Worm (Caenorhabditis elegans) whole organism, L2 larva: ENCODE results near the gene Y37E11AR.7.

Source experiments
- C34F6.9 ChIP-seq: fragments of 150-350 bp; optimal IDR thresholded peaks from 2 replicates; lab custom pipeline; 2014; ENCODE audit warnings: missing biosample characterization, missing genetic modification characterization
- F13H6.1 ChIP-seq: sonication (generic microtip); optimal IDR thresholded peaks from 2 replicates; lab custom pipeline; 2016; ENCODE audit warnings: missing genetic modification characterization, missing compliant biosample characterization
- R02D3.7 ChIP-seq: fragments of 150-350 bp; optimal IDR thresholded peaks from 2 replicates; lab custom pipeline; 2014; ENCODE audit warnings: missing biosample characterization, missing genetic modification characterization
- Y55F3AM.14 ChIP-seq: fragments of 200-800 bp; sonication (Bioruptor generic); optimal IDR thresholded peaks from 2 replicates; lab custom pipeline; 2018; ENCODE audit warnings: mild to moderate bottlenecking, missing genetic modification characterization, missing compliant biosample characterization
- ZK546.5 ChIP-seq: sonication (generic microtip); optimal IDR thresholded peaks from 2 replicates; lab custom pipeline; 2017; ENCODE audit warnings: missing biosample characterization, missing genetic modification characterization
- alr-1 ChIP-seq: fragments of 150-350 bp; optimal IDR thresholded peaks from 2 replicates; lab custom pipeline; 2014; ENCODE audit warnings: missing biosample characterization, missing genetic modification characterization
- aly-2 ChIP-seq: fragments of 150-350 bp; optimal IDR thresholded peaks from 2 replicates; lab custom pipeline; 2014; ENCODE audit warnings: missing biosample characterization, missing genetic modification characterization
- ama-1 ChIP-seq: fragments of 150-350 bp; optimal IDR thresholded peaks from 2 replicates; lab custom pipeline; 2018; ENCODE audit warnings: inconsistent platforms
- blmp-1 ChIP-seq: sonication (generic microtip); optimal IDR thresholded peaks from 2 replicates; lab custom pipeline; 2017; ENCODE audit warnings: missing genetic modification characterization, mild to moderate bottlenecking, missing compliant biosample characterization, antibody characterized with exemption, moderate library complexity; ENCODE audit not compliant: insufficient read depth
- ceh-16 ChIP-seq: fragments of 150-350 bp; optimal IDR thresholded peaks from 2 replicates; lab custom pipeline; 2014; ENCODE audit warnings: missing biosample characterization, missing genetic modification characterization
- ceh-82 ChIP-seq: fragments of 150-350 bp; optimal IDR thresholded peaks from 2 replicates; lab custom pipeline; 2014; ENCODE audit warnings: missing biosample characterization, missing genetic modification characterization
- crh-2 ChIP-seq: sonication (generic microtip); optimal IDR thresholded peaks from 2 replicates; lab custom pipeline; 2017; ENCODE audit warnings: missing biosample characterization, missing genetic modification characterization
- dmd-4 ChIP-seq: sonication (generic microtip); optimal IDR thresholded peaks from 2 replicates; lab custom pipeline; 2017; ENCODE audit warnings: missing biosample characterization, missing genetic modification characterization
- egl-27 ChIP-seq: sonication (generic microtip); optimal IDR thresholded peaks from 3 replicates; lab custom pipeline; 2017; ENCODE audit warnings: missing biosample characterization, missing genetic modification reagents, missing genetic modification characterization
- elt-1 ChIP-seq: fragments of 150-350 bp; optimal IDR thresholded peaks from 2 replicates; lab custom pipeline; 2014; ENCODE audit warnings: missing biosample characterization, missing genetic modification characterization
- elt-3 ChIP-seq: sonication (generic microtip); optimal IDR thresholded peaks from 2 replicates; lab custom pipeline; 2017; ENCODE audit warnings: missing biosample characterization, missing genetic modification characterization
- fos-1 ChIP-seq: fragments of 150-350 bp; optimal IDR thresholded peaks from 2 replicates; lab custom pipeline; 2014; ENCODE audit warnings: missing biosample characterization, missing genetic modification characterization
- gmeb-1 ChIP-seq: fragments of 150-350 bp; optimal IDR thresholded peaks from 2 replicates; lab custom pipeline; 2014; ENCODE audit warnings: missing biosample characterization, missing genetic modification characterization
- lin-11 ChIP-seq: fragments of 150-350 bp; sonication (generic microtip); optimal IDR thresholded peaks from 2 replicates; lab custom pipeline; 2014; ENCODE audit warnings: missing biosample characterization, missing genetic modification characterization, inconsistent platforms, mixed read lengths
- lin-13 ChIP-seq: fragments of 150-350 bp; optimal IDR thresholded peaks from 2 replicates; lab custom pipeline; 2014; ENCODE audit warnings: missing biosample characterization, missing genetic modification reagents, missing genetic modification characterization
- lin-39 ChIP-seq: fragments of 150-350 bp; optimal IDR thresholded peaks from 2 replicates; lab custom pipeline; 2014; ENCODE audit warnings: missing biosample characterization, missing genetic modification reagents, missing genetic modification characterization
- lsy-2 ChIP-seq, 2 experiments: fragments of 150-350 bp in 1 of 2; sonication (generic microtip) in 1 of 2; optimal IDR thresholded peaks; 2 replicates each; lab custom pipeline; 2014 to 2017; ENCODE audit warnings: missing biosample characterization in 2 of 2, missing genetic modification characterization in 2 of 2
- mab-5 ChIP-seq: fragments of 150-350 bp; optimal IDR thresholded peaks from 2 replicates; lab custom pipeline; 2014; ENCODE audit warnings: missing biosample characterization, missing genetic modification characterization
- mbf-1 ChIP-seq: sonication (generic microtip); optimal IDR thresholded peaks from 2 replicates; lab custom pipeline; 2017; ENCODE audit warnings: missing biosample characterization, missing genetic modification characterization
- mdl-1 ChIP-seq, 2 experiments: fragments of 150-350 bp in 1 of 2; sonication (generic microtip) in 1 of 2; optimal IDR thresholded peaks; 2 replicates each; lab custom pipeline; 2017; ENCODE audit warnings: missing biosample characterization in 2 of 2, missing genetic modification characterization in 2 of 2
- nhr-10 ChIP-seq: sonication (generic microtip); optimal IDR thresholded peaks from 2 replicates; lab custom pipeline; 2017; ENCODE audit warnings: missing biosample characterization, missing genetic modification characterization
- nhr-11 ChIP-seq: fragments of 150-350 bp; optimal IDR thresholded peaks from 2 replicates; lab custom pipeline; 2014; ENCODE audit warnings: missing biosample characterization, missing genetic modification characterization
- nhr-12 ChIP-seq: fragments of 150-350 bp; optimal IDR thresholded peaks from 2 replicates; lab custom pipeline; 2014; ENCODE audit warnings: missing biosample characterization, missing genetic modification characterization
- nhr-129 ChIP-seq: fragments of 150-350 bp; optimal IDR thresholded peaks from 2 replicates; lab custom pipeline; 2014; ENCODE audit warnings: missing biosample characterization, missing genetic modification characterization
- nhr-21 ChIP-seq: fragments of 150-350 bp; optimal IDR thresholded peaks from 2 replicates; lab custom pipeline; 2014; ENCODE audit warnings: missing biosample characterization, missing genetic modification characterization
- nhr-23 ChIP-seq: fragments of 150-350 bp; optimal IDR thresholded peaks from 2 replicates; lab custom pipeline; 2014; ENCODE audit warnings: missing biosample characterization, missing genetic modification reagents, missing genetic modification characterization
- nhr-237 ChIP-seq: fragments of 150-350 bp; optimal IDR thresholded peaks from 2 replicates; lab custom pipeline; 2014; ENCODE audit warnings: missing biosample characterization, missing genetic modification characterization
- nhr-25 ChIP-seq: fragments of 150-350 bp; sonication (generic microtip); optimal IDR thresholded peaks from 3 replicates; lab custom pipeline; 2014; ENCODE audit warnings: missing biosample characterization, missing genetic modification characterization
- nhr-6 ChIP-seq: fragments of 150-350 bp; optimal IDR thresholded peaks from 2 replicates; lab custom pipeline; 2014; ENCODE audit warnings: missing biosample characterization, missing genetic modification characterization
- nhr-77 ChIP-seq: fragments of 150-350 bp; optimal IDR thresholded peaks from 2 replicates; lab custom pipeline; 2014; ENCODE audit warnings: missing biosample characterization, missing genetic modification characterization
- peb-1 ChIP-seq: fragments of 150-350 bp; optimal IDR thresholded peaks from 2 replicates; lab custom pipeline; 2014; ENCODE audit warnings: missing biosample characterization, missing genetic modification characterization
- sem-4 ChIP-seq: fragments of 150-350 bp; optimal IDR thresholded peaks from 2 replicates; lab custom pipeline; 2014; ENCODE audit warnings: missing biosample characterization, missing genetic modification reagents, missing genetic modification characterization
- skn-1 ChIP-seq: sonication (generic microtip); optimal IDR thresholded peaks from 2 replicates; lab custom pipeline; 2017; ENCODE audit warnings: missing biosample characterization, missing genetic modification characterization
- sma-3 ChIP-seq: sonication (generic microtip); optimal IDR thresholded peaks from 2 replicates; lab custom pipeline; 2016; ENCODE audit warnings: missing genetic modification reagents, missing genetic modification characterization, missing compliant biosample characterization
- sma-9 ChIP-seq, 2 experiments: fragments of 150-350 bp in 1 of 2; sonication (generic microtip) in 1 of 2; optimal IDR thresholded peaks; 2 replicates each; lab custom pipeline; 2014 to 2016; ENCODE audit warnings: missing genetic modification characterization in 2 of 2, mild to moderate bottlenecking in 1 of 2, missing biosample characterization in 1 of 2, missing compliant biosample characterization in 1 of 2, missing genetic modification reagents in 1 of 2, moderate library complexity in 1 of 2
- snpc-4 ChIP-seq: fragments of 150-350 bp; optimal IDR thresholded peaks from 2 replicates; lab custom pipeline; 2014; ENCODE audit warnings: missing biosample characterization, missing genetic modification characterization
- unc-39 ChIP-seq: fragments of 150-350 bp; optimal IDR thresholded peaks from 2 replicates; lab custom pipeline; 2014; ENCODE audit warnings: missing biosample characterization, missing genetic modification characterization
- unc-55 ChIP-seq: fragments of 150-350 bp; sonication (generic microtip); optimal IDR thresholded peaks from 3 replicates; lab custom pipeline; 2014; ENCODE audit warnings: missing biosample characterization, missing genetic modification reagents, missing genetic modification characterization
- unc-62 ChIP-seq: fragments of 150-350 bp; optimal IDR thresholded peaks from 2 replicates; lab custom pipeline; 2014; ENCODE audit warnings: missing biosample characterization, missing genetic modification reagents, missing genetic modification characterization
- zag-1 ChIP-seq: fragments of 150-350 bp; optimal IDR thresholded peaks from 2 replicates; lab custom pipeline; 2014; ENCODE audit warnings: missing biosample characterization, missing genetic modification characterization
- ztf-1 ChIP-seq: fragments of 200-800 bp; sonication (Bioruptor generic); conservative IDR thresholded peaks from 2 replicates; pipeline ENCODE4 v1.3.6; 2022; ENCODE audit warnings: missing genetic modification characterization, missing compliant biosample characterization
- ztf-11 ChIP-seq: sonication (generic microtip); optimal IDR thresholded peaks from 2 replicates; lab custom pipeline; 2017; ENCODE audit warnings: missing biosample characterization, missing genetic modification characterization
- ztf-4 ChIP-seq: fragments of 150-350 bp; optimal IDR thresholded peaks from 2 replicates; lab custom pipeline; 2014; ENCODE audit warnings: missing biosample characterization, missing genetic modification characterization

Gene Y37E11AR.7

ce11 chrIV:3755355-3755754 lies at the start of gene Y37E11AR.7:
Gene Y37E11AR.7 (minus strand): TSS chrIV:3755455.
- TF ChIP-seq skn-1 (tag; lab: Kevin White, UChicago) (no peak), ceh-16 (tag; lab: Kevin White, UChicago) (no peak), sma-9 (GFP tag; optimal IDR thresholded peaks at IDR 0.05; lab: Kevin White, UChicago) (no peak), sma-9 (tag; optimal IDR thresholded peaks at IDR 0.05; lab: Kevin White, UChicago) (no peak), C34F6.9 (tag; lab: Kevin White, UChicago) (no peak), ceh-82 (no peak)

- TF ChIP-seq crh-2 (tag; lab: Kevin White, UChicago) (peak; percentile 48), alr-1 (tag; lab: Kevin White, UChicago) (no peak), skn-1 (tag; lab: Kevin White, UChicago) (no peak), ztf-1 (GFP tag; lab: Robert Waterston, UW) (no peak), blmp-1 (no peak), mdl-1 (tag; optimal IDR thresholded peaks at IDR 0.05; lab: Kevin White, UChicago) (no peak), lin-13 (GFP tag; lab: Kevin White, UChicago) (peak; percentile 39), nhr-129 (tag; lab: Kevin White, UChicago) (no peak), peb-1 (tag; lab: Kevin White, UChicago) (no peak), gmeb-1 (tag; lab: Kevin White, UChicago) (peak; percentile 66), nhr-11 (tag; lab: Kevin White, UChicago) (no peak), lsy-2 (tag; optimal IDR thresholded peaks at IDR 0.05; lab: Kevin White, UChicago) (peak; percentile 33 to 80), nhr-6 (no peak), nhr-25 (tag; lab: Kevin White, UChicago) (peak; percentile 49), egl-27 (no peak), Y55F3AM.14 (no peak), ceh-16 (tag; lab: Kevin White, UChicago) (no peak), R02D3.7 (tag; lab: Kevin White, UChicago) (peak; percentile 67), zag-1 (tag; lab: Kevin White, UChicago) (no peak), nhr-12 (no peak), ztf-11 (no peak), lin-11 (tag; lab: Kevin White, UChicago) (no peak), nhr-21 (peak; percentile 18), unc-39 (tag; lab: Kevin White, UChicago) (no peak), mbf-1 (tag; lab: Kevin White, UChicago) (no peak), mab-5 (tag; lab: Kevin White, UChicago) (peak; percentile 33), lin-39 (tag; lab: Kevin White, UChicago) (no peak), sem-4 (tag; lab: Kevin White, UChicago) (no peak), ztf-4 (no peak), nhr-237 (tag; lab: Kevin White, UChicago) (no peak), elt-1 (tag; lab: Kevin White, UChicago) (no peak), unc-55 (peak; percentile 64), nhr-77 (tag; lab: Kevin White, UChicago) (no peak), C34F6.9 (tag; lab: Kevin White, UChicago) (peak; percentile 61), nhr-10 (tag; lab: Kevin White, UChicago) (no peak), sma-3 (GFP tag; lab: Kevin White, UChicago) (peak; percentile 74), sma-9 (GFP tag; optimal IDR thresholded peaks at IDR 0.05; lab: Kevin White, UChicago) (peak; percentile 85), sma-9 (tag; optimal IDR thresholded peaks at IDR 0.05; lab: Kevin White, UChicago) (no peak), aly-2 (tag; lab: Kevin White, UChicago) (no peak), ZK546.5 (tag; lab: Kevin White, UChicago) (no peak), F13H6.1 (tag; lab: Kevin White, UChicago) (peak; percentile 57), fos-1 (peak; percentile 14), dmd-4 (no peak), snpc-4 (tag; lab: Kevin White, UChicago) (no peak), ama-1 (no peak), nhr-23 (tag; lab: Kevin White, UChicago) (no peak), ceh-82 (no peak), unc-62 (no peak), elt-3 (no peak)
Observed at ce11 chrIV:3803252-3803651, 48.0 kb upstream of the Y37E11AR.7 start, which contains the start of the genes algn-14 and M02B7.2. Gene algn-14 (minus strand): TSS chrIV:3803426. Gene M02B7.2 (plus strand): TSS chrIV:3803581.
